Worm (Caenorhabditis elegans): Measurements from ENCODE around the gene lgc-4.

The lgc-4 gene

DNA sequence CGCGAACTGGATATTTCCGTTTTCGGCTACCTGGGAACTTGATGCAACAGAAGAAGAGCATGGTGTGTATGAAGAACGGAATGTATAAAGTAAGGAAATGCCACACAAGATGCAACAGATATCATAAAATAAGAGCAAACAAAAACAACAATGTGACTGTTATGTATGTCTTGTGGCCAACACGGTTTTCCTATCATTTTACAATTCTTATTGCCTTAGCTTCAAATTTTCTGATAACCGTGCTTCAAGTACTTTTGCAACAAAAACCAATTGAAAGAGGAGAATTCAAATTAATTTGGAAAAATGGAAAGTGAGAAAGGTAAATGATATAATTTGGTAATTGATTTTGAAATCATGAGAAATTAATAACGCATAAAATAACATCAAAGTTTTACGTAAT, 10.5 kb downstream of the lgc-4 start:
- TF ChIP-seq C34F6.9 (tag; optimal IDR thresholded peaks at IDR 0.05): no peak
- peak; percentile 12 for TF ChIP-seq fos-1 (tag; optimal IDR thresholded peaks at IDR 0.05)

DNA sequence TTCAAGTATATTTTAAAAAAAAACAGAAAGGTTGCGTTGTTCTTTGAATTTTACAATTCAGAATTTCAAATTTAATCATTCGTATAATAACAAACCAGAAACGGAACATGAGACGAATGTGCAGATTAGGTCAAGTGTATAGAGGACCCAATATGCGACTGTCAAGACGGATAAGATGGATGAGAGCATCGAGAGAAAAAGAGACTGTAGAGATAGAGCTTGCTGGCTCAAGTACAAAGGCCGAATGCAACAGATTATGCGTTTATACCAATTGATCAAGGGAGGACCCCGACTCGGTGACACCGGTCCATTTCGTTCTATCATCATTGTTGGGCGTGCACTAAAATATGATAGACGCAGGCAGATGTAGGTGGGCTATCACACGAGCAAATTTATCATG, 11.7 kb downstream of the lgc-4 start:
- TF ChIP-seq nhr-21 (tag; optimal IDR thresholded peaks at IDR 0.05) (no peak), ztf-4 (tag; optimal IDR thresholded peaks at IDR 0.05) (no peak), sma-9 (GFP tag; optimal IDR thresholded peaks at IDR 0.05) (no peak), sma-9 (tag; optimal IDR thresholded peaks at IDR 0.05) (no peak), snpc-4 (tag; optimal IDR thresholded peaks at IDR 0.05) (no peak), nhr-11 (tag; optimal IDR thresholded peaks at IDR 0.05) (no peak), fos-1 (tag; optimal IDR thresholded peaks at IDR 0.05) (no peak), ztf-11 (tag; optimal IDR thresholded peaks at IDR 0.05) (no peak), unc-62 (GFP tag; optimal IDR thresholded peaks at IDR 0.05) (no peak), peb-1 (tag; optimal IDR thresholded peaks at IDR 0.05) (no peak), ceh-16 (tag; optimal IDR thresholded peaks at IDR 0.05) (no peak), nhr-77 (tag; optimal IDR thresholded peaks at IDR 0.05) (no peak), elt-1 (tag; optimal IDR thresholded peaks at IDR 0.05) (no peak), nhr-25 (tag; optimal IDR thresholded peaks at IDR 0.05) (no peak)

DNA sequence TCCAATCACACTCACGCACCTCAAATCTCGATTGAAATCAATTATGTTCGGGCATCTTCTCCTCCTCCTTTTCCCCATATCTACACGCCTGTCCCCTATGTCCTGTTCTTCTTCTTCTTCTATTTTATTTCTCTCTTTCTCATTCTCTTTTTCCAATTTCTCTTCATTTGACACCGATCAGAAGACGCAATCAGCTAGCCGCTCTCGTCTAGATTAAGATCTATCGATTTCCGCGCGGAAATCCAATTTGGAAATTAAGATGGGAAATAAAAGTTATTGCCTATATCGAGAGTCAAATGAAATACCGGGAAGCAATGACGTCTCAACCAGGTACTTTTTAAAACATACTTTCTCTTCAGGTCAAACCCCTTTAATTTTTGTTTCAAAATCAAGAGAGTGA, 13.6 kb downstream of the lgc-4 start:
- TF ChIP-seq sma-9 (GFP tag; optimal IDR thresholded peaks at IDR 0.05): peak; percentile 50
- TF ChIP-seq sma-9 (tag; optimal IDR thresholded peaks at IDR 0.05): no peak
- TF ChIP-seq fos-1 (tag; optimal IDR thresholded peaks at IDR 0.05): peak; percentile 6
- TF ChIP-seq lin-13 (GFP tag; optimal IDR thresholded peaks at IDR 0.05): no peak
- TF ChIP-seq F13H6.1 (tag; optimal IDR thresholded peaks at IDR 0.05): no peak
- no peak for TF ChIP-seq unc-62 (GFP tag; optimal IDR thresholded peaks at IDR 0.05)
- no peak for TF ChIP-seq ztf-1 (GFP tag; conservative IDR thresholded peaks at IDR 0.05)
- no peak for TF ChIP-seq nhr-12 (tag; optimal IDR thresholded peaks at IDR 0.05)
- peak; percentile 25 for TF ChIP-seq C34F6.9 (tag; optimal IDR thresholded peaks at IDR 0.05)
- TF ChIP-seq mdl-1 (tag; optimal IDR thresholded peaks at IDR 0.05): no peak
- no peak for TF ChIP-seq alr-1 (tag; optimal IDR thresholded peaks at IDR 0.05)
- TF ChIP-seq ceh-82 (tag; optimal IDR thresholded peaks at IDR 0.05): no peak
- TF ChIP-seq elt-1 (tag; optimal IDR thresholded peaks at IDR 0.05): peak; percentile 72
- peak; percentile 97 for TF ChIP-seq ceh-16 (tag; optimal IDR thresholded peaks at IDR 0.05)
- TF ChIP-seq sem-4 (tag; optimal IDR thresholded peaks at IDR 0.05): peak; percentile 70
- TF ChIP-seq nhr-25 (tag; optimal IDR thresholded peaks at IDR 0.05): peak; percentile 23
- TF ChIP-seq sma-3 (GFP tag; optimal IDR thresholded peaks at IDR 0.05): no peak
- no peak for TF ChIP-seq egl-27 (tag; optimal IDR thresholded peaks at IDR 0.05)
- TF ChIP-seq zag-1 (tag; optimal IDR thresholded peaks at IDR 0.05): no peak
- no peak for TF ChIP-seq dmd-4 (tag; optimal IDR thresholded peaks at IDR 0.05)
- no peak for TF ChIP-seq mab-5 (tag; optimal IDR thresholded peaks at IDR 0.05)
- peak; percentile 19 for TF ChIP-seq nhr-21 (tag; optimal IDR thresholded peaks at IDR 0.05)
- TF ChIP-seq blmp-1 (tag; optimal IDR thresholded peaks at IDR 0.05; ENCODE audit: insufficient read depth): peak; percentile 14
- no peak for TF ChIP-seq ama-1 (optimal IDR thresholded peaks at IDR 0.05)

- TF ChIP-seq nhr-237 (tag; optimal IDR thresholded peaks at IDR 0.05) (no peak), nhr-21 (tag; optimal IDR thresholded peaks at IDR 0.05) (peak; percentile 31)
Measured at ce11 chrX:9226904-9227303, 15.1 kb downstream of the lgc-4 start.

- TF ChIP-seq nhr-77 (tag; optimal IDR thresholded peaks at IDR 0.05) (no peak), nhr-25 (tag; optimal IDR thresholded peaks at IDR 0.05) (peak; percentile 14), mdl-1 (tag; optimal IDR thresholded peaks at IDR 0.05) (peak in 1 of 2 experiments; percentile 5), nhr-23 (tag; optimal IDR thresholded peaks at IDR 0.05) (no peak), nhr-129 (tag; optimal IDR thresholded peaks at IDR 0.05) (peak; percentile 20), F13H6.1 (tag; optimal IDR thresholded peaks at IDR 0.05) (peak; percentile 60), blmp-1 (tag; optimal IDR thresholded peaks at IDR 0.05; ENCODE audit: insufficient read depth) (peak; percentile 43), sma-9 (GFP tag; optimal IDR thresholded peaks at IDR 0.05) (peak; percentile 56), sma-9 (tag; optimal IDR thresholded peaks at IDR 0.05) (no peak), nhr-21 (tag; optimal IDR thresholded peaks at IDR 0.05) (peak; percentile 10), crh-2 (tag; optimal IDR thresholded peaks at IDR 0.05) (peak; percentile 22), gmeb-1 (tag; optimal IDR thresholded peaks at IDR 0.05) (peak; percentile 8), elt-1 (tag; optimal IDR thresholded peaks at IDR 0.05) (no peak), fos-1 (tag; optimal IDR thresholded peaks at IDR 0.05) (peak; percentile 63)
Measured at ce11 chrX:9225273-9225672, 16.8 kb downstream of the lgc-4 start.

Data from whole organism, L2 larva.